Worm (Caenorhabditis elegans) whole organism, L2 larva: ENCODE measurements around the gene F54H12.8.
A peak's percentile ranks its signal among the peaks of the same experiment; 100 is the strongest.

Experiments used
- C34F6.9 ChIP-seq: fragments of 150-350 bp; optimal IDR thresholded peaks from 2 replicates; lab custom pipeline; 2014; ENCODE audit warnings: missing biosample characterization, missing genetic modification characterization
- R02D3.7 ChIP-seq: fragments of 150-350 bp; optimal IDR thresholded peaks from 2 replicates; lab custom pipeline; 2014; ENCODE audit warnings: missing biosample characterization, missing genetic modification characterization
- Y55F3AM.14 ChIP-seq: fragments of 200-800 bp; sonication (Bioruptor generic); optimal IDR thresholded peaks from 2 replicates; lab custom pipeline; 2018; ENCODE audit warnings: mild to moderate bottlenecking, missing genetic modification characterization, missing compliant biosample characterization
- ZK546.5 ChIP-seq: sonication (generic microtip); optimal IDR thresholded peaks from 2 replicates; lab custom pipeline; 2017; ENCODE audit warnings: missing biosample characterization, missing genetic modification characterization
- alr-1 ChIP-seq: fragments of 150-350 bp; optimal IDR thresholded peaks from 2 replicates; lab custom pipeline; 2014; ENCODE audit warnings: missing biosample characterization, missing genetic modification characterization
- aly-2 ChIP-seq: fragments of 150-350 bp; optimal IDR thresholded peaks from 2 replicates; lab custom pipeline; 2014; ENCODE audit warnings: missing biosample characterization, missing genetic modification characterization
- ama-1 ChIP-seq: fragments of 150-350 bp; optimal IDR thresholded peaks from 2 replicates; lab custom pipeline; 2018; ENCODE audit warnings: inconsistent platforms
- blmp-1 ChIP-seq: sonication (generic microtip); optimal IDR thresholded peaks from 2 replicates; lab custom pipeline; 2017; ENCODE audit warnings: missing genetic modification characterization, mild to moderate bottlenecking, missing compliant biosample characterization, antibody characterized with exemption, moderate library complexity; ENCODE audit not compliant: insufficient read depth
- ceh-16 ChIP-seq: fragments of 150-350 bp; optimal IDR thresholded peaks from 2 replicates; lab custom pipeline; 2014; ENCODE audit warnings: missing biosample characterization, missing genetic modification characterization
- dmd-4 ChIP-seq: sonication (generic microtip); optimal IDR thresholded peaks from 2 replicates; lab custom pipeline; 2017; ENCODE audit warnings: missing biosample characterization, missing genetic modification characterization
- egl-27 ChIP-seq: sonication (generic microtip); optimal IDR thresholded peaks from 3 replicates; lab custom pipeline; 2017; ENCODE audit warnings: missing biosample characterization, missing genetic modification reagents, missing genetic modification characterization
- elt-3 ChIP-seq: sonication (generic microtip); optimal IDR thresholded peaks from 2 replicates; lab custom pipeline; 2017; ENCODE audit warnings: missing biosample characterization, missing genetic modification characterization
- fos-1 ChIP-seq: fragments of 150-350 bp; optimal IDR thresholded peaks from 2 replicates; lab custom pipeline; 2014; ENCODE audit warnings: missing biosample characterization, missing genetic modification characterization
- gmeb-1 ChIP-seq: fragments of 150-350 bp; optimal IDR thresholded peaks from 2 replicates; lab custom pipeline; 2014; ENCODE audit warnings: missing biosample characterization, missing genetic modification characterization
- lin-11 ChIP-seq: fragments of 150-350 bp; sonication (generic microtip); optimal IDR thresholded peaks from 2 replicates; lab custom pipeline; 2014; ENCODE audit warnings: missing biosample characterization, missing genetic modification characterization, inconsistent platforms, mixed read lengths
- lin-13 ChIP-seq: fragments of 150-350 bp; optimal IDR thresholded peaks from 2 replicates; lab custom pipeline; 2014; ENCODE audit warnings: missing biosample characterization, missing genetic modification reagents, missing genetic modification characterization
- lin-39 ChIP-seq: fragments of 150-350 bp; optimal IDR thresholded peaks from 2 replicates; lab custom pipeline; 2014; ENCODE audit warnings: missing biosample characterization, missing genetic modification reagents, missing genetic modification characterization
- lsy-2 ChIP-seq, 2 experiments: fragments of 150-350 bp in 1 of 2; sonication (generic microtip) in 1 of 2; optimal IDR thresholded peaks; 2 replicates each; lab custom pipeline; 2014 to 2017; ENCODE audit warnings: missing biosample characterization in 2 of 2, missing genetic modification characterization in 2 of 2
- mbf-1 ChIP-seq: sonication (generic microtip); optimal IDR thresholded peaks from 2 replicates; lab custom pipeline; 2017; ENCODE audit warnings: missing biosample characterization, missing genetic modification characterization
- nhr-10 ChIP-seq: sonication (generic microtip); optimal IDR thresholded peaks from 2 replicates; lab custom pipeline; 2017; ENCODE audit warnings: missing biosample characterization, missing genetic modification characterization
- nhr-12 ChIP-seq: fragments of 150-350 bp; optimal IDR thresholded peaks from 2 replicates; lab custom pipeline; 2014; ENCODE audit warnings: missing biosample characterization, missing genetic modification characterization
- nhr-129 ChIP-seq: fragments of 150-350 bp; optimal IDR thresholded peaks from 2 replicates; lab custom pipeline; 2014; ENCODE audit warnings: missing biosample characterization, missing genetic modification characterization
- nhr-21 ChIP-seq: fragments of 150-350 bp; optimal IDR thresholded peaks from 2 replicates; lab custom pipeline; 2014; ENCODE audit warnings: missing biosample characterization, missing genetic modification characterization
- nhr-23 ChIP-seq: fragments of 150-350 bp; optimal IDR thresholded peaks from 2 replicates; lab custom pipeline; 2014; ENCODE audit warnings: missing biosample characterization, missing genetic modification reagents, missing genetic modification characterization
- nhr-237 ChIP-seq: fragments of 150-350 bp; optimal IDR thresholded peaks from 2 replicates; lab custom pipeline; 2014; ENCODE audit warnings: missing biosample characterization, missing genetic modification characterization
- nhr-6 ChIP-seq: fragments of 150-350 bp; optimal IDR thresholded peaks from 2 replicates; lab custom pipeline; 2014; ENCODE audit warnings: missing biosample characterization, missing genetic modification characterization
- nhr-77 ChIP-seq: fragments of 150-350 bp; optimal IDR thresholded peaks from 2 replicates; lab custom pipeline; 2014; ENCODE audit warnings: missing biosample characterization, missing genetic modification characterization
- peb-1 ChIP-seq: fragments of 150-350 bp; optimal IDR thresholded peaks from 2 replicates; lab custom pipeline; 2014; ENCODE audit warnings: missing biosample characterization, missing genetic modification characterization
- sem-4 ChIP-seq: fragments of 150-350 bp; optimal IDR thresholded peaks from 2 replicates; lab custom pipeline; 2014; ENCODE audit warnings: missing biosample characterization, missing genetic modification reagents, missing genetic modification characterization
- skn-1 ChIP-seq: sonication (generic microtip); optimal IDR thresholded peaks from 2 replicates; lab custom pipeline; 2017; ENCODE audit warnings: missing biosample characterization, missing genetic modification characterization
- sma-3 ChIP-seq: sonication (generic microtip); optimal IDR thresholded peaks from 2 replicates; lab custom pipeline; 2016; ENCODE audit warnings: missing genetic modification reagents, missing genetic modification characterization, missing compliant biosample characterization
- sma-9 ChIP-seq, 2 experiments: fragments of 150-350 bp in 1 of 2; sonication (generic microtip) in 1 of 2; optimal IDR thresholded peaks; 2 replicates each; lab custom pipeline; 2014 to 2016; ENCODE audit warnings: missing genetic modification characterization in 2 of 2, mild to moderate bottlenecking in 1 of 2, missing biosample characterization in 1 of 2, missing compliant biosample characterization in 1 of 2, missing genetic modification reagents in 1 of 2, moderate library complexity in 1 of 2
- snpc-4 ChIP-seq: fragments of 150-350 bp; optimal IDR thresholded peaks from 2 replicates; lab custom pipeline; 2014; ENCODE audit warnings: missing biosample characterization, missing genetic modification characterization
- unc-39 ChIP-seq: fragments of 150-350 bp; optimal IDR thresholded peaks from 2 replicates; lab custom pipeline; 2014; ENCODE audit warnings: missing biosample characterization, missing genetic modification characterization
- unc-55 ChIP-seq: fragments of 150-350 bp; sonication (generic microtip); optimal IDR thresholded peaks from 3 replicates; lab custom pipeline; 2014; ENCODE audit warnings: missing biosample characterization, missing genetic modification reagents, missing genetic modification characterization
- unc-62 ChIP-seq: fragments of 150-350 bp; optimal IDR thresholded peaks from 2 replicates; lab custom pipeline; 2014; ENCODE audit warnings: missing biosample characterization, missing genetic modification reagents, missing genetic modification characterization
- ztf-11 ChIP-seq: sonication (generic microtip); optimal IDR thresholded peaks from 2 replicates; lab custom pipeline; 2017; ENCODE audit warnings: missing biosample characterization, missing genetic modification characterization
- ztf-4 ChIP-seq: fragments of 150-350 bp; optimal IDR thresholded peaks from 2 replicates; lab custom pipeline; 2014; ENCODE audit warnings: missing biosample characterization, missing genetic modification characterization

Gene F54H12.8

DNA sequence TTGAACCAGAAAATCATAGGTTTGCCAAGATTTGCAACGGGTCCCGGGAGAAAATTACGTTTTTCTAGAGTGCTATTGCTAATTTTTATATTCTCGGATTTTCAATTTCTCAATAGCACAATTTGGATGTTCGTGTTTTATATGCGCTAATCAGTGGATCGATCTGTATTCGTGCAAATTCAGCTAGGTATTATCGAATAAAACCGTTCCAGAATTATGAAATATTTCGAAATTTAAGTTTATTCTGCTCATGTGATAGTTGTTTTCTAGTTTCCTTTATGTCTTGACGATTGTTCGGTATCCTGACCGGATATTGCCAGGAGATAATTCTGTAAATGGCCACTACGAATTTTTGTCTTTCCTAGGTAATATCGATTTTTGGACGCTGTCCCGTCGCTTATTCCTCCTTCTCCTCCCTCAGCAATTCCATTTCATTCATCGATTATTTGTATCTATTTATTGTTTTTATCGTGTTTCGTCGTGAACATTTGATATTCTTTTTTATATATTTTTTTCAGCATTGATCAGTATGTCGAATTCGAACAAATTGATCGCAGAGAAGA is 41.3 kb upstream of the F54H12.8 start, which contains the start of gene cit-1.2:
cit-1.2 (plus strand) TSS at position 513 of the 563 bp plus-strand sequence.
- no peak for TF ChIP-seq Y55F3AM.14 (GFP tag; lab: Kevin White, UChicago)
- TF ChIP-seq nhr-129 (tag; lab: Kevin White, UChicago) = peak; percentile 55

DNA sequence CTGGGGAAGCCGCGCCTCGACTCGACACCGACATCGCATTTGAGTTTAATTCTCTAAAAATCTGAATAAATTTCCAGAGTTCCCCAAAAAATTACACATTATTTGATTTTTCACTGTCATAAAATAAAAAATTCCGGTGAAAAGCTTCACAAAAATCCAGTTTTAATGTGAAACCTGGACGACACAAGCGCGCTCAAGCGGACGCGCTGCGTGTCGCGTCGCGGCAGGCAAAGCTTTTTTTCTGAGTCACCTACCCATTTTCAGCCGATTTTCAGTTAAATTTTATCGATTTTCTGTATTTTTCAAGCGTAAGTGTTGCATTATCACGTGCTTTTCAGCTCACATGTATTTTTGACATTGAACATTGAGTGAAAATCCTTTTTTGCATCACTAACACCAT is 40.7 kb upstream of the F54H12.8 start, which contains the start of gene cit-1.1:
cit-1.1 (minus strand) TSS at position 53 of the 400 bp plus-strand sequence.
- TF ChIP-seq elt-3 (tag; lab: Kevin White, UChicago) (no peak), blmp-1 (no peak), ztf-4 (tag; lab: Kevin White, UChicago) (no peak), gmeb-1 (tag; lab: Kevin White, UChicago) (no peak), R02D3.7 (tag; lab: Kevin White, UChicago) (no peak), mbf-1 (tag; lab: Kevin White, UChicago) (no peak), sma-3 (GFP tag; lab: Kevin White, UChicago) (no peak), snpc-4 (tag; lab: Kevin White, UChicago) (no peak), unc-62 (GFP tag; lab: Kevin White, UChicago) (no peak), nhr-237 (no peak), fos-1 (tag; lab: Kevin White, UChicago) (peak; percentile 58), nhr-23 (tag; lab: Kevin White, UChicago) (no peak), unc-55 (GFP tag; lab: Kevin White, UChicago) (peak; percentile 51), lsy-2 (tag; optimal IDR thresholded peaks at IDR 0.05; lab: Kevin White, UChicago) (peak in 1 of 2 experiments; percentile 39), lin-11 (tag; lab: Kevin White, UChicago) (peak; percentile 1), dmd-4 (tag; lab: Kevin White, UChicago) (no peak), C34F6.9 (tag; lab: Kevin White, UChicago) (peak; percentile 53), ama-1 (lab: Kevin White, UChicago) (peak; percentile 54), skn-1 (no peak), peb-1 (tag; lab: Kevin White, UChicago) (no peak), lin-13 (GFP tag; lab: Kevin White, UChicago) (no peak), ZK546.5 (tag; lab: Kevin White, UChicago) (no peak), aly-2 (tag; lab: Kevin White, UChicago) (no peak), egl-27 (tag; lab: Kevin White, UChicago) (no peak), nhr-6 (tag; lab: Kevin White, UChicago) (no peak), ztf-11 (no peak), nhr-129 (tag; lab: Kevin White, UChicago) (no peak), nhr-77 (tag; lab: Kevin White, UChicago) (no peak), sma-9 (GFP tag; optimal IDR thresholded peaks at IDR 0.05; lab: Kevin White, UChicago) (no peak), sma-9 (tag; optimal IDR thresholded peaks at IDR 0.05; lab: Kevin White, UChicago) (no peak)

DNA sequence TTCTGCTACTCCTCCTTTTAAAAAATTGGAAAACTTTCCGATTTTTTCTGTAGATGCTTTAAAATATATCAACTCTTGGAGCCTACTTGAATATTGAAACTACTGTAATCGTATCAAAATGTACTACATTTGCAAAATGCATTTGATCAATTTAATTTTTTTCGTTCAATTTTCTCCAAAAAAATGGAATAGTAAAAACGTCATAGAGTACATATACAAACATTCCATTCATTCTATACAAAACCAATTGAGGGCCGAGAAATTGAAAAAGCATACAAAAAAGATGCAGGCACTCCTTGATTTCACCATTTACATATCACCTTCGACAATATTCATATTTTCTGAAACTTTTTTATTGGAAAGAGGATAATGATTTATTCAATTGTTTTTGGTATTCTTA is 35.1 kb upstream of the F54H12.8 start, which contains the start of gene C06G4.6:
C06G4.6 (plus strand) TSS at position 301 of the 400 bp plus-strand sequence.
- no peak for TF ChIP-seq unc-39 (tag; lab: Kevin White, UChicago)
- no peak for TF ChIP-seq nhr-21 (tag; lab: Kevin White, UChicago)
- no peak for TF ChIP-seq nhr-10 (tag; lab: Kevin White, UChicago)
- no peak for TF ChIP-seq unc-62 (GFP tag; lab: Kevin White, UChicago)
- TF ChIP-seq aly-2 (tag; lab: Kevin White, UChicago) = no peak
- no peak for TF ChIP-seq sem-4 (tag; lab: Kevin White, UChicago)
- no peak for TF ChIP-seq alr-1 (tag; lab: Kevin White, UChicago)
- no peak for TF ChIP-seq sma-3 (GFP tag; lab: Kevin White, UChicago)
- TF ChIP-seq lin-39 (tag; lab: Kevin White, UChicago) = no peak
- no peak for TF ChIP-seq nhr-12 (tag; lab: Kevin White, UChicago)
- no peak for TF ChIP-seq ceh-16 (tag; lab: Kevin White, UChicago)
- TF ChIP-seq ama-1 (lab: Kevin White, UChicago) = no peak
- TF ChIP-seq gmeb-1 (tag; lab: Kevin White, UChicago) = no peak
- TF ChIP-seq unc-55 (GFP tag; lab: Kevin White, UChicago) = no peak
